Worm (Caenorhabditis elegans) whole organism, L4 larva: ENCODE data around the gene F58A6.2.

ENCODE experiments used
- D1046.2 ChIP-seq: fragments of 200-800 bp; sonication (Bioruptor generic); IDR thresholded peaks from 2 replicates; pipeline ENCODE4 v1.3.6; 2022; ENCODE audit warnings: missing genetic modification characterization, missing compliant biosample characterization
- F10B5.3 ChIP-seq: sonication (generic microtip); optimal IDR thresholded peaks from 2 replicates; lab custom pipeline; 2016; ENCODE audit warnings: mild to moderate bottlenecking, missing genetic modification characterization, missing compliant biosample characterization
- F26F4.8 ChIP-seq: fragments of 200-800 bp; sonication (Bioruptor generic); conservative IDR thresholded peaks from 2 replicates; pipeline ENCODE4 v1.3.6; 2022; ENCODE audit warnings: missing genetic modification characterization, missing compliant biosample characterization
- F49E8.2 ChIP-seq: sonication (generic microtip); optimal IDR thresholded peaks from 2 replicates; lab custom pipeline; 2016; ENCODE audit warnings: missing compliant biosample characterization, mild to moderate bottlenecking, missing genetic modification characterization, borderline replicate concordance
- T26A8.4 ChIP-seq: fragments of 200-800 bp; sonication (Bioruptor generic); IDR thresholded peaks from 2 replicates; pipeline ENCODE4 v1.3.6; 2022; ENCODE audit warnings: missing genetic modification characterization, missing compliant biosample characterization
- Y105C5A.15 ChIP-seq: fragments of 200-800 bp; sonication (Bioruptor generic); IDR thresholded peaks from 2 replicates; pipeline ENCODE4 v1.3.6; 2022; ENCODE audit warnings: missing genetic modification characterization, missing compliant biosample characterization
- ZK337.2 ChIP-seq: fragments of 200-800 bp; sonication (Bioruptor generic); IDR thresholded peaks from 2 replicates; pipeline ENCODE4 v1.3.6; 2022; ENCODE audit warnings: missing genetic modification reagents, missing genetic modification characterization, missing compliant biosample characterization
- aha-1 ChIP-seq: fragments of 150-350 bp; peaks from one replicate; lab custom pipeline; 2014; ENCODE audit warnings: missing biosample characterization, missing genetic modification characterization
- aly-2 ChIP-seq: sonication (generic microtip); optimal IDR thresholded peaks from 2 replicates; lab custom pipeline; 2018; ENCODE audit warnings: missing biosample characterization, missing genetic modification characterization
- arid-1 ChIP-seq: fragments of 200-800 bp; sonication (Bioruptor generic); conservative IDR thresholded peaks from 2 replicates; pipeline ENCODE4 v1.3.6; 2022; ENCODE audit warnings: missing genetic modification reagents, missing genetic modification characterization, missing compliant biosample characterization
- ceh-20 ChIP-seq: fragments of 200-800 bp; sonication (Bioruptor generic); IDR thresholded peaks from 2 replicates; pipeline ENCODE4 v1.3.6; 2022; ENCODE audit warnings: missing genetic modification reagents, missing genetic modification characterization, missing compliant biosample characterization
- ceh-28 ChIP-seq: fragments of 150-350 bp; optimal IDR thresholded peaks from 2 replicates; lab custom pipeline; 2014; ENCODE audit warnings: missing biosample characterization, missing genetic modification reagents, missing genetic modification characterization
- ceh-32 ChIP-seq: sonication (generic microtip); optimal IDR thresholded peaks from 2 replicates; lab custom pipeline; 2016; ENCODE audit warnings: mild to moderate bottlenecking, missing genetic modification characterization, missing compliant biosample characterization; ENCODE audit not compliant: poor library complexity
- ceh-44 ChIP-seq: fragments of 200-800 bp; sonication (Bioruptor generic); IDR thresholded peaks from 2 replicates; pipeline ENCODE4 v1.3.6; 2022; ENCODE audit warnings: missing genetic modification reagents, missing genetic modification characterization, missing compliant biosample characterization
- ceh-82 ChIP-seq: sonication (generic microtip); optimal IDR thresholded peaks from 2 replicates; lab custom pipeline; 2017; ENCODE audit warnings: missing biosample characterization, missing genetic modification characterization
- ces-1 ChIP-seq: fragments of 150-350 bp; sonication (generic microtip); optimal IDR thresholded peaks from 4 replicates; lab custom pipeline; 2014; ENCODE audit warnings: missing biosample characterization, missing genetic modification reagents, missing genetic modification characterization
- cey-2 ChIP-seq: sonication (generic microtip); optimal IDR thresholded peaks from 3 replicates; lab custom pipeline; 2017; ENCODE audit warnings: missing genetic modification characterization, mild to moderate bottlenecking, missing compliant biosample characterization, antibody characterized with exemption, borderline replicate concordance; ENCODE audit not compliant: insufficient read depth
- daf-16 ChIP-seq, 3 experiments: sonication (generic microtip); optimal IDR thresholded peaks; 2 replicates each; lab custom pipeline; 2016 to 2017; ENCODE audit warnings: missing genetic modification characterization in 3 of 3, missing genetic modification reagents in 3 of 3, mild to moderate bottlenecking in 2 of 3, missing compliant biosample characterization in 2 of 3, missing biosample characterization in 1 of 3, moderate library complexity in 1 of 3
- dmd-8 ChIP-seq: fragments of 200-800 bp; sonication (Bioruptor generic); IDR thresholded peaks from 2 replicates; pipeline ENCODE4 v1.3.6; 2022; ENCODE audit warnings: missing genetic modification characterization, missing compliant biosample characterization
- dpl-1 ChIP-seq: fragments of 150-350 bp; optimal IDR thresholded peaks from 2 replicates; lab custom pipeline; 2014; ENCODE audit warnings: missing biosample characterization, missing genetic modification reagents, missing genetic modification characterization
- hmg-1.1 ChIP-seq: fragments of 200-800 bp; sonication (Bioruptor generic); IDR thresholded peaks from 2 replicates; pipeline ENCODE4 v1.3.6; 2022; ENCODE audit warnings: missing genetic modification reagents, missing genetic modification characterization, missing compliant biosample characterization
- jun-1 ChIP-seq: fragments of 150-350 bp; optimal IDR thresholded peaks from 2 replicates; lab custom pipeline; 2014; ENCODE audit warnings: missing biosample characterization, missing genetic modification reagents, missing genetic modification characterization
- lin-1 ChIP-seq: fragments of 200-800 bp; sonication (Bioruptor generic); IDR thresholded peaks from 2 replicates; pipeline ENCODE4 v1.3.6; 2022; ENCODE audit warnings: missing genetic modification reagents, missing genetic modification characterization, missing compliant biosample characterization
- lin-13 ChIP-seq: fragments of 150-350 bp; optimal IDR thresholded peaks from 2 replicates; lab custom pipeline; 2014; ENCODE audit warnings: missing biosample characterization, missing genetic modification reagents, missing genetic modification characterization
- lin-39 ChIP-seq: fragments of 150-350 bp; optimal IDR thresholded peaks from 2 replicates; lab custom pipeline; 2014; ENCODE audit warnings: missing biosample characterization, missing genetic modification reagents, missing genetic modification characterization
- lir-3 ChIP-seq: sonication (generic microtip); optimal IDR thresholded peaks from 2 replicates; lab custom pipeline; 2016; ENCODE audit warnings: mild to moderate bottlenecking, missing genetic modification characterization, missing compliant biosample characterization
- madf-5 ChIP-seq, 2 experiments: fragments of 200-800 bp; sonication (Bioruptor generic); IDR thresholded peaks; 2 replicates each; pipeline ENCODE4 v1.3.6; 2022; ENCODE audit warnings: missing compliant biosample characterization in 2 of 2, missing genetic modification characterization in 2 of 2
- madf-9 ChIP-seq: fragments of 200-800 bp; sonication (Bioruptor generic); conservative IDR thresholded peaks from 2 replicates; pipeline ENCODE4 v1.3.6; 2022; ENCODE audit warnings: missing genetic modification reagents, missing genetic modification characterization, missing compliant biosample characterization
- mdt-29 ChIP-seq: fragments of 200-800 bp; sonication (Bioruptor generic); IDR thresholded peaks from 2 replicates; pipeline ENCODE4 v1.3.6; 2022; ENCODE audit warnings: missing genetic modification reagents, missing genetic modification characterization, missing compliant biosample characterization
- nhr-10 ChIP-seq: fragments of 150-350 bp; optimal IDR thresholded peaks from 2 replicates; lab custom pipeline; 2014; ENCODE audit warnings: missing biosample characterization, missing genetic modification characterization
- nhr-237 ChIP-seq: sonication (generic microtip); optimal IDR thresholded peaks from 2 replicates; lab custom pipeline; 2017; ENCODE audit warnings: missing biosample characterization, missing genetic modification characterization
- nhr-42 ChIP-seq: fragments of 200-800 bp; sonication (Bioruptor generic); IDR thresholded peaks from 2 replicates; pipeline ENCODE4 v1.3.6; 2022; ENCODE audit warnings: missing genetic modification characterization, missing compliant biosample characterization
- pha-4 ChIP-seq, 2 experiments: fragments of 150-350 bp in 1 of 2; fragments of 200-800 bp in 1 of 2; sonication (Bioruptor generic) in 1 of 2; IDR thresholded peaks in 1 of 2; optimal IDR thresholded peaks in 1 of 2; 2 replicates each; pipeline versions ENCODE4 v1.3.6 to Lab custom; 2014 to 2022; ENCODE audit warnings: missing genetic modification characterization in 2 of 2, missing genetic modification reagents in 2 of 2, missing biosample characterization in 1 of 2, missing compliant biosample characterization in 1 of 2
- pqm-1 ChIP-seq: sonication (generic microtip); optimal IDR thresholded peaks from 2 replicates; lab custom pipeline; 2017; ENCODE audit warnings: missing biosample characterization, missing genetic modification characterization
- rbr-2 ChIP-seq: sonication (generic microtip); optimal IDR thresholded peaks from 2 replicates; lab custom pipeline; 2016; ENCODE audit warnings: missing genotype, missing genetic modification characterization, missing compliant biosample characterization
- set-16 ChIP-seq: fragments of 200-800 bp; sonication (Bioruptor generic); IDR thresholded peaks from 2 replicates; pipeline ENCODE4 v1.3.6; 2022; ENCODE audit warnings: missing genetic modification reagents, missing genetic modification characterization, missing compliant biosample characterization
- spr-1 ChIP-seq: sonication (generic microtip); optimal IDR thresholded peaks from 2 replicates; lab custom pipeline; 2016; ENCODE audit warnings: mild to moderate bottlenecking, missing genetic modification characterization, missing compliant biosample characterization
- zfp-2 ChIP-seq: sonication (generic microtip); optimal IDR thresholded peaks from 2 replicates; lab custom pipeline; 2016; ENCODE audit warnings: mild to moderate bottlenecking, missing genetic modification characterization, missing compliant biosample characterization
- zfp-3 ChIP-seq: fragments of 200-800 bp; sonication (Bioruptor generic); conservative IDR thresholded peaks from 2 replicates; pipeline ENCODE4 v1.3.6; 2022; ENCODE audit warnings: missing genetic modification reagents, missing genetic modification characterization, missing compliant biosample characterization

The F58A6.2 gene

ce11 chrII:5142619-5143018 lies 6.1 kb downstream of the F58A6.2 start, which contains the start of gene F58A6.1:
F58A6.1 (plus strand) TSS chrII:5142919.
- TF ChIP-seq lin-13 (GFP tag; lab: Kevin White, UChicago) = no peak
- no peak for TF ChIP-seq spr-1 (tag; lab: Kevin White, UChicago)
- no peak for TF ChIP-seq nhr-237 (tag; lab: Kevin White, UChicago)

DNA sequence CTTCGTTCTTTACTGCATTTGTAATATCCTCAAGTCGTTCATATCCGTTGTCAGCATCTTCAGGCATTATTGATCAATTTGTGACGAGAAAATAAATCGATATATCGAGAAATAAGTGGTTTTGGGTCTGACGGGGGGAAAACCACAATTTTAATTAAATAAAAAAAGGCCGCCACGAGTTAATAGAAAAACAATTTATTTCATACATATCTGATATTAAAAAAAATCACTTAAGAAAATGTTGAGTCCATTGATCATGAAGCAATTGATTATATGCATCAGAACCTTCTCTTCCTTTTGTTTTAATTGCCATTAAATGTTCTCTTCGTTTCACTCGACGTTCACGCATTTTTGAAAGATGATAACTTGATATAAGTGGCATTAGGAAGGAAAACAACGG lies 11.8 kb downstream of the F58A6.2 start, which contains the start of gene F58A6.5:
TSS of gene F58A6.5 (minus strand) at position 101 of the 400 bp plus-strand sequence.
- TF ChIP-seq madf-9 (GFP tag; lab: Robert Waterston, UW) (no peak), zfp-2 (no peak), cey-2 (tag; lab: Kevin White, UChicago) (no peak), nhr-42 (GFP tag; lab: Robert Waterston, UW) (no peak), Y105C5A.15 (GFP tag; lab: Robert Waterston, UW) (no peak), lir-3 (tag; lab: Kevin White, UChicago) (no peak), ZK337.2 (GFP tag; lab: Robert Waterston, UW) (no peak), set-16 (no peak), lin-13 (GFP tag; lab: Kevin White, UChicago) (no peak), F26F4.8 (GFP tag; lab: Robert Waterston, UW) (no peak), mdt-29 (GFP tag; lab: Robert Waterston, UW) (no peak), arid-1 (GFP tag; lab: Robert Waterston, UW) (no peak), zfp-3 (no peak), D1046.2 (GFP tag; lab: Robert Waterston, UW) (no peak), dmd-8 (GFP tag; lab: Robert Waterston, UW) (no peak), ceh-44 (GFP tag; lab: Robert Waterston, UW) (no peak), lin-39 (tag; lab: Kevin White, UChicago) (no peak), ceh-20 (GFP tag; lab: Robert Waterston, UW) (no peak), dpl-1 (GFP tag; lab: Kevin White, UChicago) (no peak), aha-1 (tag; lab: Kevin White, UChicago) (no peak)

ce11 chrII:5150829-5151228 lies 14.3 kb downstream of the F58A6.2 start, which contains the start of gene srb-16:
srb-16 (minus strand) TSS chrII:5150929.
- TF ChIP-seq lir-3 (tag; lab: Kevin White, UChicago) (no peak), ceh-82 (tag; lab: Kevin White, UChicago) (no peak), madf-5 (GFP tag; IDR thresholded peaks at IDR 0.05; lab: Robert Waterston, UW) (no peak), ceh-32 (tag; lab: Kevin White, UChicago) (no peak), nhr-10 (tag; lab: Kevin White, UChicago) (no peak), T26A8.4 (GFP tag; lab: Robert Waterston, UW) (no peak), aly-2 (tag; lab: Kevin White, UChicago) (no peak), ceh-28 (tag; lab: Kevin White, UChicago) (no peak), daf-16 (GFP tag; optimal IDR thresholded peaks at IDR 0.05; lab: Kevin White, UChicago) (no peak), daf-16 (tag; optimal IDR thresholded peaks at IDR 0.05; lab: Kevin White, UChicago) (no peak), lin-1 (no peak), ces-1 (no peak), pha-4 (GFP tag; IDR thresholded peaks at IDR 0.05; lab: Robert Waterston, UW) (no peak), pha-4 (tag; optimal IDR thresholded peaks at IDR 0.05; lab: Kevin White, UChicago) (no peak), F10B5.3 (tag; lab: Kevin White, UChicago) (no peak), jun-1 (tag; lab: Kevin White, UChicago) (no peak), pqm-1 (no peak), dpl-1 (GFP tag; lab: Kevin White, UChicago) (no peak), F49E8.2 (tag; lab: Kevin White, UChicago) (no peak), mdt-29 (GFP tag; lab: Robert Waterston, UW) (no peak), rbr-2 (tag; lab: Kevin White, UChicago) (no peak), hmg-1.1 (no peak)
- TF ChIP-seq, all 104 proteins: peak for 0
